Worm (Caenorhabditis elegans) whole organism, L2 larva: ENCODE data around the gene pha-1.

Source experiments
- ama-1 ChIP-seq: fragments of 150-350 bp; optimal IDR thresholded peaks from 2 replicates; lab custom pipeline; 2018; ENCODE audit warnings: inconsistent platforms
- elt-3 ChIP-seq: sonication (generic microtip); optimal IDR thresholded peaks from 2 replicates; lab custom pipeline; 2017; ENCODE audit warnings: missing biosample characterization, missing genetic modification characterization
- lin-39 ChIP-seq: fragments of 150-350 bp; optimal IDR thresholded peaks from 2 replicates; lab custom pipeline; 2014; ENCODE audit warnings: missing biosample characterization, missing genetic modification reagents, missing genetic modification characterization
- lsy-2 ChIP-seq, 2 experiments: fragments of 150-350 bp in 1 of 2; sonication (generic microtip) in 1 of 2; optimal IDR thresholded peaks; 2 replicates each; lab custom pipeline; 2014 to 2017; ENCODE audit warnings: missing biosample characterization in 2 of 2, missing genetic modification characterization in 2 of 2
- mdl-1 ChIP-seq, 2 experiments: fragments of 150-350 bp in 1 of 2; sonication (generic microtip) in 1 of 2; optimal IDR thresholded peaks; 2 replicates each; lab custom pipeline; 2017; ENCODE audit warnings: missing biosample characterization in 2 of 2, missing genetic modification characterization in 2 of 2
- nhr-12 ChIP-seq: fragments of 150-350 bp; optimal IDR thresholded peaks from 2 replicates; lab custom pipeline; 2014; ENCODE audit warnings: missing biosample characterization, missing genetic modification characterization
- nhr-237 ChIP-seq: fragments of 150-350 bp; optimal IDR thresholded peaks from 2 replicates; lab custom pipeline; 2014; ENCODE audit warnings: missing biosample characterization, missing genetic modification characterization
- skn-1 ChIP-seq: sonication (generic microtip); optimal IDR thresholded peaks from 2 replicates; lab custom pipeline; 2017; ENCODE audit warnings: missing biosample characterization, missing genetic modification characterization
- sma-9 ChIP-seq, 2 experiments: fragments of 150-350 bp in 1 of 2; sonication (generic microtip) in 1 of 2; optimal IDR thresholded peaks; 2 replicates each; lab custom pipeline; 2014 to 2016; ENCODE audit warnings: missing genetic modification characterization in 2 of 2, mild to moderate bottlenecking in 1 of 2, missing biosample characterization in 1 of 2, missing compliant biosample characterization in 1 of 2, missing genetic modification reagents in 1 of 2, moderate library complexity in 1 of 2
- snpc-4 ChIP-seq: fragments of 150-350 bp; optimal IDR thresholded peaks from 2 replicates; lab custom pipeline; 2014; ENCODE audit warnings: missing biosample characterization, missing genetic modification characterization
- ztf-11 ChIP-seq: sonication (generic microtip); optimal IDR thresholded peaks from 2 replicates; lab custom pipeline; 2017; ENCODE audit warnings: missing biosample characterization, missing genetic modification characterization

DNA sequence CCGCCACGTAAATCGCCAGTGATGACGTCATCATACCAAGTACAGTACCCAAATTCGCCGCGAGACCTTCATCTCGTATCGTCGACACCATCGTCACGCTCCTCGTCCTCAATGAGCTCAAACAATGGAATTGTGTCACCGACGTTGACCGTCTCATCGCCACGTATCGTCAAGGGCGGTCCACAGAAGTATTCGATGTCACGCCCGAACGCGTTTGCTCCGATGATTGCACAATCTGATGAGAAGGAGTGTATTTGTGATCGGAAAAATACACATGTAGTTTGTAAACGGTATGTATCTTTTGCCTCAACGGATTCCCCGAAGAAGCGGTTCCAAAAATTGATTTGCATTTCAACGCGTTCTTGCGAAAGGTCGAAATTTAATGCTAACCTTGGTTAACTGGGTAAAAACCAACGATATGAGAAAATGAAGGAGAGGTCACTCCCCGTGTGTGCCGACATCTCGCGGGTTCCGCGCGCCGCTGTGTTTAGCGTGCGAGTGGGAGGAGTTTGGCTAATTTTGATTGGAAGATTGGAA is 41.4 kb upstream of the pha-1 start:
- TF ChIP-seq skn-1 (tag; lab: Kevin White, UChicago): no peak
- no peak for TF ChIP-seq nhr-12 (tag; lab: Kevin White, UChicago)
- peak; percentile 5 for TF ChIP-seq sma-9 (GFP tag; optimal IDR thresholded peaks at IDR 0.05; lab: Kevin White, UChicago)
- no peak for TF ChIP-seq sma-9 (tag; optimal IDR thresholded peaks at IDR 0.05; lab: Kevin White, UChicago)
- TF ChIP-seq ama-1 (lab: Kevin White, UChicago): peak; percentile 98
- TF ChIP-seq lin-39 (tag; lab: Kevin White, UChicago): no peak
- no peak for TF ChIP-seq mdl-1 (tag; optimal IDR thresholded peaks at IDR 0.05; lab: Kevin White, UChicago)
- TF ChIP-seq nhr-237 (tag; lab: Kevin White, UChicago): no peak
- peak; percentile 2 to 45 for TF ChIP-seq lsy-2 (tag; optimal IDR thresholded peaks at IDR 0.05; lab: Kevin White, UChicago)
- no peak for TF ChIP-seq ztf-11 (tag; lab: Kevin White, UChicago)
- TF ChIP-seq elt-3 (tag; lab: Kevin White, UChicago): no peak
- TF ChIP-seq snpc-4 (tag; lab: Kevin White, UChicago): peak; percentile 97
